Worm (Caenorhabditis elegans): ENCODE results near the gene flp-13.

DNA sequence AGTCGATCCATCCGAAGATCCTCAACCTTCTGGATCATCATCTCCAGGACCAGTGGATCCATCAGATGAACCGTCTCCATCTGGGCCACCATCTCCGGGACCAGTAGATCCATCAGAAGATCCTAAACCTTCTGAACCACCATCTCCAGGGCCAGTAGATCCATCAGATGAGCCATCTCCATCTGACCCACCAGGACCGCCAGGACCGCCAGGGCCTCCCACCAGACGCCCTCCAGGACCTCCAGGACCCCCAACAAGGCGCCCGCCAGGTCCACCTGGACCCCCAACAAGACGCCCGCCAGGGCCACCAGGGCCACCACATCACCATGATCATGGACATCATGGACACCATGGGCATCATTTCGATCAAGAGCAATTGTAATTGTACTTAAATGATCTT lies 29.0 kb upstream of the flp-13 start:
- TF ChIP-seq nhr-129 (tag; optimal IDR thresholded peaks at IDR 0.05), result no peak
- no peak for TF ChIP-seq aly-2 (tag; optimal IDR thresholded peaks at IDR 0.05)
- TF ChIP-seq unc-39 (tag; optimal IDR thresholded peaks at IDR 0.05), result no peak
- no peak for TF ChIP-seq mab-5 (tag; optimal IDR thresholded peaks at IDR 0.05)
- no peak for TF ChIP-seq lin-39 (tag; optimal IDR thresholded peaks at IDR 0.05)
- TF ChIP-seq unc-62 (GFP tag; optimal IDR thresholded peaks at IDR 0.05), result no peak
- TF ChIP-seq ztf-4 (tag; optimal IDR thresholded peaks at IDR 0.05), result no peak
